Fruit fly (Drosophila melanogaster) whole organism, embryonic: ENCODE data around the gene CG5255.

Experiments
- ATbp ChIP-seq: fragments of 200-800 bp; sonication (Bioruptor generic); optimal IDR thresholded peaks from 2 replicates; lab custom pipeline; 2017; ENCODE audit warnings: missing biosample characterization, mild to moderate bottlenecking, missing genetic modification characterization, missing genetic modification reagents
- Abd-B ChIP-seq: fragments of 200-800 bp; sonication (Bioruptor generic); optimal IDR thresholded peaks from 2 replicates; lab custom pipeline; 2018; ENCODE audit warnings: missing biosample characterization, mild to moderate bottlenecking, missing genetic modification characterization, moderate library complexity
- CG11723 ChIP-seq: fragments of 200-800 bp; sonication (Bioruptor generic); optimal IDR thresholded peaks from 2 replicates; lab custom pipeline; 2017; ENCODE audit warnings: missing biosample characterization, mild to moderate bottlenecking, missing genetic modification characterization
- CG12299 ChIP-seq: fragments of 200-800 bp; sonication (Bioruptor generic); optimal IDR thresholded peaks from 2 replicates; lab custom pipeline; 2018; ENCODE audit warnings: missing biosample characterization, mild to moderate bottlenecking, missing genetic modification characterization
- CG14667 ChIP-seq: fragments of 200-800 bp; sonication (Bioruptor generic); IDR thresholded peaks from 2 replicates; pipeline ENCODE4 v1.3.6; 2022; ENCODE audit warnings: missing biosample characterization, missing genetic modification characterization
- CG2116 ChIP-seq: fragments of 200-800 bp; sonication (Bioruptor generic); optimal IDR thresholded peaks from 3 replicates; lab custom pipeline; 2018; ENCODE audit warnings: missing biosample characterization, mild to moderate bottlenecking, missing genetic modification characterization
- CG30020 ChIP-seq: fragments of 200-800 bp; optimal IDR thresholded peaks from 2 replicates; lab custom pipeline; 2019; ENCODE audit warnings: missing biosample characterization, mild to moderate bottlenecking, missing genetic modification characterization, moderate library complexity
- CG33213 ChIP-seq: fragments of 200-800 bp; sonication (Bioruptor generic); optimal IDR thresholded peaks from 3 replicates; lab custom pipeline; 2016; ENCODE audit warnings: missing biosample characterization, missing genetic modification characterization
- CG6254 ChIP-seq: fragments of 200-800 bp; sonication (Bioruptor generic); optimal IDR thresholded peaks from 3 replicates; lab custom pipeline; 2017; ENCODE audit warnings: mild to moderate bottlenecking, missing biosample characterization, missing genetic modification reagents, missing genetic modification characterization
- CG6654 ChIP-seq: fragments of 200-800 bp; sonication (Bioruptor generic); optimal IDR thresholded peaks from 2 replicates; lab custom pipeline; 2017; ENCODE audit warnings: missing biosample characterization, mild to moderate bottlenecking, missing genetic modification characterization
- CG7271 ChIP-seq: fragments of 200-800 bp; sonication (Bioruptor generic); optimal IDR thresholded peaks from 2 replicates; lab custom pipeline; 2018; ENCODE audit warnings: missing biosample characterization, mild to moderate bottlenecking, missing genetic modification characterization, moderate library complexity
- CG7357 ChIP-seq: fragments of 200-800 bp; sonication (Bioruptor generic); IDR thresholded peaks from 3 replicates; pipeline ENCODE4 v1.3.6; 2022; ENCODE audit warnings: missing biosample characterization, missing genetic modification characterization
- CG7372 ChIP-seq: fragments of 200-800 bp; sonication (Bioruptor generic); IDR thresholded peaks from 2 replicates; pipeline ENCODE4 v1.3.6; 2022; ENCODE audit warnings: missing biosample characterization, missing genetic modification characterization
- CG8359 ChIP-seq: fragments of 200-800 bp; sonication (Bioruptor generic); optimal IDR thresholded peaks from 2 replicates; lab custom pipeline; 2017; ENCODE audit warnings: missing biosample characterization, mild to moderate bottlenecking, missing genetic modification characterization, borderline replicate concordance
- CG9817 ChIP-seq: fragments of 200-800 bp; sonication (Bioruptor generic); optimal IDR thresholded peaks from 2 replicates; lab custom pipeline; 2018; ENCODE audit warnings: missing biosample characterization, mild to moderate bottlenecking, missing genetic modification characterization, moderate library complexity
- CHES-1-like ChIP-seq: fragments of 200-800 bp; sonication (Bioruptor generic); optimal IDR thresholded peaks from 2 replicates; lab custom pipeline; 2016; ENCODE audit warnings: missing biosample characterization, missing genetic modification characterization
- Dbx ChIP-seq: fragments of 200-800 bp; sonication (Bioruptor generic); IDR thresholded peaks from 3 replicates; pipeline ENCODE4 v1.3.6; 2022; ENCODE audit warnings: missing biosample characterization, missing genetic modification characterization
- Deaf1 ChIP-seq: fragments of 200-800 bp; optimal IDR thresholded peaks from 3 replicates; lab custom pipeline; 2019; ENCODE audit warnings: missing biosample characterization, mild to moderate bottlenecking, missing genetic modification characterization, moderate library complexity
- Dll ChIP-seq: fragments of 200-800 bp; sonication (Bioruptor generic); IDR thresholded peaks from 4 replicates; pipeline ENCODE4 v1.3.6; 2022; ENCODE audit warnings: missing biosample characterization, missing genetic modification characterization; ENCODE audit not compliant: partially characterized antibody
- H15 ChIP-seq: fragments of 200-800 bp; sonication (Bioruptor generic); IDR thresholded peaks from 3 replicates; pipeline ENCODE4 v1.3.6; 2022; ENCODE audit warnings: missing biosample characterization, missing genetic modification characterization
- Hey ChIP-seq: fragments of 200-800 bp; sonication (Bioruptor generic); optimal IDR thresholded peaks from 3 replicates; lab custom pipeline; 2018; ENCODE audit warnings: missing biosample characterization, mild to moderate bottlenecking, missing genetic modification characterization
- Hr51 ChIP-seq, 2 experiments: fragments of 200-800 bp; sonication (Bioruptor generic); optimal IDR thresholded peaks; 2 replicates in 1 of 2; 3 replicates in 1 of 2; lab custom pipeline; 2016 to 2018; ENCODE audit warnings: missing biosample characterization in 2 of 2, missing genetic modification characterization in 2 of 2, mild to moderate bottlenecking in 1 of 2, moderate library complexity in 1 of 2
- Lpt ChIP-seq: fragments of >200 bp; optimal IDR thresholded peaks from 2 replicates; lab custom pipeline; 2018; ENCODE audit warnings: missing biosample characterization, missing genetic modification characterization
- Med ChIP-seq: fragments of 200-800 bp; sonication (Bioruptor generic); peaks from one replicate; lab custom pipeline; 2016; ENCODE audit warnings: missing biosample characterization, missing genetic modification characterization, mild to moderate bottlenecking, inconsistent platforms, moderate library complexity
- Neu2 ChIP-seq: fragments of 200-800 bp; sonication (Bioruptor generic); optimal IDR thresholded peaks from 3 replicates; lab custom pipeline; 2016; ENCODE audit warnings: missing biosample characterization, missing genetic modification characterization, borderline replicate concordance
- Stat92E ChIP-seq, 3 experiments: fragments of >200 bp in 2 of 3; fragments of 200-800 bp in 1 of 3; sonication (Bioruptor generic) in 1 of 3; optimal IDR thresholded peaks; 2 replicates each; lab custom pipeline; 2017 to 2019; ENCODE audit warnings: missing biosample characterization in 3 of 3, missing genetic modification characterization in 3 of 3, mild to moderate bottlenecking in 1 of 3, moderate library complexity in 1 of 3
- Trl ChIP-seq, 3 experiments: fragments of >200 bp in 2 of 3; fragments of 200-800 bp in 1 of 3; sonication (Bioruptor generic) in 1 of 3; optimal IDR thresholded peaks; 2 replicates in 1 of 3; 3 replicates in 2 of 3; lab custom pipeline; 2016 to 2017; ENCODE audit warnings: missing biosample characterization in 1 of 3, missing genetic modification characterization in 1 of 3
- Xbp1 ChIP-seq: fragments of 200-800 bp; sonication (Bioruptor generic); optimal IDR thresholded peaks from 3 replicates; lab custom pipeline; 2016; ENCODE audit warnings: missing biosample characterization, mild to moderate bottlenecking, missing genetic modification characterization
- abd-A ChIP-seq: fragments of 200-800 bp; sonication (Bioruptor generic); optimal IDR thresholded peaks from 3 replicates; lab custom pipeline; 2019; ENCODE audit warnings: missing biosample characterization, mild to moderate bottlenecking, missing genetic modification characterization, moderate library complexity
- al ChIP-seq: fragments of 200-800 bp; sonication (Bioruptor generic); IDR thresholded peaks from 2 replicates; pipeline ENCODE4 v1.3.6; 2022; ENCODE audit warnings: missing biosample characterization, missing genetic modification characterization
- az2 ChIP-seq: fragments of 200-800 bp; sonication (Bioruptor generic); optimal IDR thresholded peaks from 3 replicates; lab custom pipeline; 2016; ENCODE audit warnings: missing biosample characterization, missing genetic modification characterization
- da ChIP-seq: fragments of 200-800 bp; sonication (Bioruptor generic); optimal IDR thresholded peaks from 2 replicates; lab custom pipeline; 2016; ENCODE audit warnings: missing biosample characterization, missing genetic modification characterization
- en ChIP-seq: fragments of 200-800 bp; sonication (Bioruptor generic); optimal IDR thresholded peaks from 2 replicates; lab custom pipeline; 2016; ENCODE audit warnings: missing biosample characterization, missing genetic modification characterization
- esg ChIP-seq: fragments of 200-800 bp; sonication (Bioruptor generic); conservative IDR thresholded peaks from 2 replicates; pipeline ENCODE4 v1.3.6; 2022; ENCODE audit warnings: missing biosample characterization, missing genetic modification characterization
- fd102C ChIP-seq: fragments of 200-800 bp; sonication (Bioruptor generic); optimal IDR thresholded peaks from 2 replicates; lab custom pipeline; 2018; ENCODE audit warnings: missing biosample characterization, mild to moderate bottlenecking, missing genetic modification characterization, moderate library complexity
- grau ChIP-seq: fragments of 200-800 bp; optimal IDR thresholded peaks from 3 replicates; lab custom pipeline; 2019; ENCODE audit warnings: missing biosample characterization, mild to moderate bottlenecking, missing genetic modification characterization, moderate library complexity
- jing ChIP-seq: fragments of 200-800 bp; sonication (Bioruptor generic); optimal IDR thresholded peaks from 2 replicates; lab custom pipeline; 2018; ENCODE audit warnings: missing biosample characterization, mild to moderate bottlenecking, missing genetic modification characterization
- kni ChIP-seq: fragments of 200-800 bp; sonication (Bioruptor generic); optimal IDR thresholded peaks from 3 replicates; lab custom pipeline; 2017; ENCODE audit warnings: mild to moderate bottlenecking, missing biosample characterization, missing genetic modification reagents, missing genetic modification characterization
- knrl ChIP-seq: fragments of 200-800 bp; sonication (Bioruptor generic); IDR thresholded peaks from 3 replicates; pipeline ENCODE4 v1.3.6; 2022; ENCODE audit warnings: missing biosample characterization, missing genetic modification characterization; ENCODE audit not compliant: partially characterized antibody
- lab ChIP-seq: fragments of 200-800 bp; sonication (Bioruptor generic); optimal IDR thresholded peaks from 3 replicates; lab custom pipeline; 2017; ENCODE audit warnings: missing biosample characterization, missing genetic modification characterization, mild to moderate bottlenecking, moderate library complexity, missing genetic modification reagents
- nau ChIP-seq: fragments of 200-800 bp; sonication (Bioruptor generic); optimal IDR thresholded peaks from 3 replicates; lab custom pipeline; 2017; ENCODE audit warnings: missing biosample characterization, mild to moderate bottlenecking, missing genetic modification characterization, missing genetic modification reagents
- org-1 ChIP-seq: fragments of 200-800 bp; sonication (Bioruptor generic); optimal IDR thresholded peaks from 2 replicates; lab custom pipeline; 2017; ENCODE audit warnings: missing biosample characterization, missing genetic modification characterization
- phol ChIP-seq: fragments of 200-800 bp; sonication (Bioruptor generic); optimal IDR thresholded peaks from 3 replicates; lab custom pipeline; 2018; ENCODE audit warnings: missing biosample characterization, mild to moderate bottlenecking, missing genetic modification characterization, moderate library complexity
- psq ChIP-seq: fragments of 200-800 bp; sonication (Bioruptor generic); optimal IDR thresholded peaks from 2 replicates; lab custom pipeline; 2017; ENCODE audit warnings: missing biosample characterization, missing genetic modification characterization
- stc ChIP-seq: fragments of 200-800 bp; sonication (Bioruptor generic); IDR thresholded peaks from 2 replicates; pipeline ENCODE4 v1.3.6; 2022; ENCODE audit warnings: missing biosample characterization, missing genetic modification characterization
- trh ChIP-seq: fragments of 200-800 bp; sonication (Bioruptor generic); optimal IDR thresholded peaks from 2 replicates; lab custom pipeline; 2016; ENCODE audit warnings: missing biosample characterization, missing genetic modification characterization
- usp ChIP-seq: fragments of >200 bp; optimal IDR thresholded peaks from 2 replicates; lab custom pipeline; 2017; ENCODE audit warnings: missing biosample characterization, missing genetic modification characterization
- wek ChIP-seq: fragments of 200-800 bp; sonication (Bioruptor generic); optimal IDR thresholded peaks from 3 replicates; lab custom pipeline; 2018; ENCODE audit warnings: missing biosample characterization, mild to moderate bottlenecking, missing genetic modification characterization, moderate library complexity
- zfh2 ChIP-seq: fragments of 200-800 bp; sonication (Bioruptor generic); optimal IDR thresholded peaks from 2 replicates; lab custom pipeline; 2016; ENCODE audit warnings: missing biosample characterization, missing genetic modification characterization

The CG5255 gene

DNA sequence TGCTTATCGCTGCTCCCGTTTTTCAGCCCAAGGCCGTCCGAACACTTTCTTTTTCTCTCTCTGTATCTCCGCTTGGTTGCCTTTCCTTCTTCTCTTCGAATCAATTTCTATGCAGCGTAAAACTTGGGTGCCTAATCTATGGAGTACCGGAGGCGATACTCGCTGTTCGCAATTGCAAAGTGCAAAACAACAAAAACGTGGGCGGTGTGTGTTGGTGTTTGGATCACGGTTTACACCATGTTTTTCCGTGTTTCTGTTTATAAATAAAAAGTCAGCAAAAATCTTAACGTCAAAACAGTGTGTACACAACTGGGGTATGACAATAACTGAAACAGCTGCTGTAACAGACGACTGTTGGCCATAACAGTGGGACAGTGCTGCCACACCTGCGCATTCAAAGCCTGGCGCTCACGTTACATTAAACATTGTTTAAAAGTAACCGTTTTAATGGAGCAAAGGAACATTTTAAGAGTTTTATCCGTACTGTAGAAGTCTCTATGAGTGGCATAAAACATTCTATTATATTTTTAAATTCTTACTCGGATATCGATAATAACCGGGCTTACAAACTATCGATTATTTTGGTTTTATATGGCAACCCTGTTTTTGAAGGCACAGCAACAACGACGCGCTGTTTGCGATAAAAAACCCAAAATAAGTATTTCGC is 11.5 kb downstream of the CG5255 start, which contains the start of the genes m-cup and Det (continued):
- no peak for TF ChIP-seq CG11723 (GFP tag; lab: Kevin White, UChicago)
- TF ChIP-seq Stat92E (GFP tag; optimal IDR thresholded peaks at IDR 0.05; lab: Kevin White, UChicago), result no peak
- no peak for TF ChIP-seq ATbp (GFP tag; lab: Kevin White, UChicago)
- no peak for TF ChIP-seq Neu2
- TF ChIP-seq CG33213, result no peak
- no peak for TF ChIP-seq H15 (GFP tag; lab: Robert Waterston, UW)
- no peak for TF ChIP-seq CG6254
- TF ChIP-seq fd102C, result no peak
- TF ChIP-seq CG9817, result peak; percentile 12
- TF ChIP-seq knrl, result peak; percentile 80
- TF ChIP-seq CG12299 (tag; lab: Kevin White, UChicago), result no peak
- no peak for TF ChIP-seq Abd-B (GFP tag; lab: Kevin White, UChicago)
- TF ChIP-seq da (GFP tag; lab: Kevin White, UChicago), result no peak
- no peak for TF ChIP-seq Trl (optimal IDR thresholded peaks at IDR 0.05; lab: Kevin White, UChicago)
- TF ChIP-seq Trl (GFP tag; optimal IDR thresholded peaks at IDR 0.05; lab: Kevin White, UChicago), result peak; percentile 16
- no peak for TF ChIP-seq trh (GFP tag; lab: Kevin White, UChicago)
- TF ChIP-seq Deaf1 (tag; lab: Kevin White, UChicago), result no peak
- TF ChIP-seq az2 (GFP tag; lab: Kevin White, UChicago), result no peak
- no peak for TF ChIP-seq esg (GFP tag; lab: Robert Waterston, UW)
- TF ChIP-seq grau (tag; lab: Kevin White, UChicago), result no peak
- peak; percentile 31 for TF ChIP-seq zfh2 (GFP tag; lab: Kevin White, UChicago)
- TF ChIP-seq Xbp1 (GFP tag; lab: Kevin White, UChicago), result no peak
- no peak for TF ChIP-seq psq (GFP tag; lab: Kevin White, UChicago)
- no peak for TF ChIP-seq usp
- TF ChIP-seq Hr51 (GFP tag; optimal IDR thresholded peaks at IDR 0.05; lab: Kevin White, UChicago), result no peak
- peak; percentile 86 for TF ChIP-seq CG2116 (GFP tag; lab: Kevin White, UChicago)
- peak; percentile 88 for TF ChIP-seq Dll
- TF ChIP-seq Dbx, result no peak
- TF ChIP-seq al (GFP tag; lab: Robert Waterston, UW), result no peak
- no peak for TF ChIP-seq stc (GFP tag; lab: Robert Waterston, UW)
- TF ChIP-seq CG30020 (tag; lab: Kevin White, UChicago), result no peak
- TF ChIP-seq wek (GFP tag; lab: Kevin White, UChicago), result peak; percentile 6
- no peak for TF ChIP-seq abd-A (tag; lab: Kevin White, UChicago)
- TF ChIP-seq CG14667, result no peak
- TF ChIP-seq jing (GFP tag; lab: Kevin White, UChicago), result no peak
- no peak for TF ChIP-seq CG8359
- TF ChIP-seq CG7357 (GFP tag; lab: Robert Waterston, UW), result no peak
- peak; percentile 61 for TF ChIP-seq phol
- no peak for TF ChIP-seq CG6654 (GFP tag; lab: Kevin White, UChicago)
- no peak for TF ChIP-seq nau (GFP tag; lab: Kevin White, UChicago)
- TF ChIP-seq Hey, result no peak
- TF ChIP-seq CHES-1-like (GFP tag; lab: Kevin White, UChicago), result no peak
- TF ChIP-seq CG7372 (GFP tag; lab: Robert Waterston, UW), result no peak
- peak; percentile 74 for TF ChIP-seq Med (GFP tag; lab: Kevin White, UChicago)
- TF ChIP-seq en (GFP tag; lab: Kevin White, UChicago), result no peak
- no peak for TF ChIP-seq org-1
- TF ChIP-seq lab (GFP tag; lab: Kevin White, UChicago), result peak; percentile 2
- TF ChIP-seq CG7271 (tag; lab: Kevin White, UChicago), result peak; percentile 26
- no peak for TF ChIP-seq kni (GFP tag; lab: Kevin White, UChicago)
- no peak for TF ChIP-seq Lpt
